Worm (Caenorhabditis elegans): ENCODE results near the gene Y6E2A.10.

The Y6E2A.10 gene

ce11 chrV:15707982-15708381 is 22.4 kb downstream of the Y6E2A.10 start:
- TF ChIP-seq nhr-71 (tag; optimal IDR thresholded peaks at IDR 0.05) (peak; percentile 52), nhr-90 (tag; optimal IDR thresholded peaks at IDR 0.05; ENCODE audit: poor library complexity) (peak; percentile 11), ztf-4 (tag; optimal IDR thresholded peaks at IDR 0.05) (no peak), blmp-1 (tag; optimal IDR thresholded peaks at IDR 0.05) (peak; percentile 57), F16B12.6 (tag; optimal IDR thresholded peaks at IDR 0.05) (no peak), tbx-2 (tag; optimal IDR thresholded peaks at IDR 0.05) (no peak), elt-3 (tag; optimal IDR thresholded peaks at IDR 0.05) (peak in 5 of 6 experiments; percentile 32 to 98 (median 74)), nhr-85 (tag) (peak; percentile 90), lin-35 (GFP tag; optimal IDR thresholded peaks at IDR 0.05) (no peak), lin-14 (GFP tag; optimal IDR thresholded peaks at IDR 0.05) (peak; percentile 71), unc-130 (tag; optimal IDR thresholded peaks at IDR 0.05) (no peak), pag-3 (tag; optimal IDR thresholded peaks at IDR 0.05; ENCODE audit: borderline replicate concordance, insufficient read depth) (peak; percentile 54), sptf-1 (tag; optimal IDR thresholded peaks at IDR 0.05) (no peak), nhr-20 (tag; optimal IDR thresholded peaks at IDR 0.05) (peak; percentile 74), efl-1 (optimal IDR thresholded peaks at IDR 0.05) (no peak), efl-1 (GFP tag; optimal IDR thresholded peaks at IDR 0.05 in 1 of 2) (peak in 1 of 2 experiments; percentile 21), nhr-19 (GFP tag; conservative IDR thresholded peaks at IDR 0.05) (peak; percentile 38), lsy-2 (tag; optimal IDR thresholded peaks at IDR 0.05) (peak in 1 of 2 experiments; percentile 46), mab-9 (GFP tag; IDR thresholded peaks at IDR 0.05) (no peak)

- peak; percentile 5 for TF ChIP-seq blmp-1 (tag; optimal IDR thresholded peaks at IDR 0.05)
- no peak for TF ChIP-seq ces-1 (GFP tag; optimal IDR thresholded peaks at IDR 0.05)
- peak in 1 of 6 experiments; percentile 51 for TF ChIP-seq elt-3 (tag; optimal IDR thresholded peaks at IDR 0.05)
- peak; percentile 29 for TF ChIP-seq nhr-85 (tag)
Observed at ce11 chrV:15704745-15705144, 25.6 kb downstream of the Y6E2A.10 start, which contains the start of gene twk-34. twk-34 (plus strand) TSS chrV:15704960.

ce11 chrV:15702263-15702662 is 28.1 kb downstream of the Y6E2A.10 start, which contains the start of gene nhr-53:
nhr-53 (minus strand) TSS chrV:15702363.
- TF ChIP-seq aly-2 (tag; optimal IDR thresholded peaks at IDR 0.05) (no peak), efl-1 (optimal IDR thresholded peaks at IDR 0.05) (no peak), efl-1 (GFP tag; optimal IDR thresholded peaks at IDR 0.05 in 1 of 2) (peak in 1 of 2 experiments; percentile 30)

ce11 chrV:15699799-15700198 is 30.6 kb downstream of the Y6E2A.10 start, which contains the start of gene nhr-199:
nhr-199 (minus strand) TSS chrV:15699899.
- TF ChIP-seq hlh-4 (tag; optimal IDR thresholded peaks at IDR 0.05) = no peak
- no peak for TF ChIP-seq nhr-85 (tag)
- TF ChIP-seq lin-39 (tag; optimal IDR thresholded peaks at IDR 0.05) = no peak
- TF ChIP-seq F16B12.6 (tag; optimal IDR thresholded peaks at IDR 0.05) = no peak
- TF ChIP-seq egl-13 (tag; optimal IDR thresholded peaks at IDR 0.05) = no peak
- no peak for TF ChIP-seq ceh-88 (GFP tag; IDR thresholded peaks at IDR 0.05)

- TF ChIP-seq ztf-4 (tag; optimal IDR thresholded peaks at IDR 0.05) = no peak
- no peak for TF ChIP-seq nhr-237 (tag; optimal IDR thresholded peaks at IDR 0.05)
- TF ChIP-seq fos-1 (tag; optimal IDR thresholded peaks at IDR 0.05) = no peak
- no peak for TF ChIP-seq lin-39 (tag; optimal IDR thresholded peaks at IDR 0.05)
- no peak for TF ChIP-seq swsn-7 (tag; optimal IDR thresholded peaks at IDR 0.05)
Observed at ce11 chrV:15698099-15698498, 32.3 kb downstream of the Y6E2A.10 start, which contains the start of gene srx-29. srx-29 (minus strand) TSS chrV:15698199.

ce11 chrV:15693682-15694081 is 36.7 kb downstream of the Y6E2A.10 start, which contains the start of gene nhr-198:
nhr-198 (plus strand) TSS chrV:15693994.
- TF ChIP-seq aha-1 (tag; optimal IDR thresholded peaks at IDR 0.05) (no peak), dsc-1 (tag; optimal IDR thresholded peaks at IDR 0.05) (peak; percentile 55), xbp-1 (tag; optimal IDR thresholded peaks at IDR 0.05) (no peak), sox-4 (tag; optimal IDR thresholded peaks at IDR 0.05) (peak; percentile 28), rnt-1 (tag; optimal IDR thresholded peaks at IDR 0.05) (no peak), sptf-1 (tag; optimal IDR thresholded peaks at IDR 0.05) (no peak), fkh-8 (tag; optimal IDR thresholded peaks at IDR 0.05) (peak; percentile 79), C04F5.9 (tag; optimal IDR thresholded peaks at IDR 0.05) (no peak), nhr-71 (tag; optimal IDR thresholded peaks at IDR 0.05) (peak; percentile 29)
